Worm (Caenorhabditis elegans) whole organism, L2 larva: ENCODE measurements around the gene Y39A1A.20.

Experiments used
- C34F6.9 ChIP-seq: fragments of 150-350 bp; optimal IDR thresholded peaks from 2 replicates; lab custom pipeline; 2014; ENCODE audit warnings: missing biosample characterization, missing genetic modification characterization
- F13H6.1 ChIP-seq: sonication (generic microtip); optimal IDR thresholded peaks from 2 replicates; lab custom pipeline; 2016; ENCODE audit warnings: missing genetic modification characterization, missing compliant biosample characterization
- R02D3.7 ChIP-seq: fragments of 150-350 bp; optimal IDR thresholded peaks from 2 replicates; lab custom pipeline; 2014; ENCODE audit warnings: missing biosample characterization, missing genetic modification characterization
- Y55F3AM.14 ChIP-seq: fragments of 200-800 bp; sonication (Bioruptor generic); optimal IDR thresholded peaks from 2 replicates; lab custom pipeline; 2018; ENCODE audit warnings: mild to moderate bottlenecking, missing genetic modification characterization, missing compliant biosample characterization
- ZK546.5 ChIP-seq: sonication (generic microtip); optimal IDR thresholded peaks from 2 replicates; lab custom pipeline; 2017; ENCODE audit warnings: missing biosample characterization, missing genetic modification characterization
- alr-1 ChIP-seq: fragments of 150-350 bp; optimal IDR thresholded peaks from 2 replicates; lab custom pipeline; 2014; ENCODE audit warnings: missing biosample characterization, missing genetic modification characterization
- ama-1 ChIP-seq: fragments of 150-350 bp; optimal IDR thresholded peaks from 2 replicates; lab custom pipeline; 2018; ENCODE audit warnings: inconsistent platforms
- ceh-16 ChIP-seq: fragments of 150-350 bp; optimal IDR thresholded peaks from 2 replicates; lab custom pipeline; 2014; ENCODE audit warnings: missing biosample characterization, missing genetic modification characterization
- ceh-82 ChIP-seq: fragments of 150-350 bp; optimal IDR thresholded peaks from 2 replicates; lab custom pipeline; 2014; ENCODE audit warnings: missing biosample characterization, missing genetic modification characterization
- crh-2 ChIP-seq: sonication (generic microtip); optimal IDR thresholded peaks from 2 replicates; lab custom pipeline; 2017; ENCODE audit warnings: missing biosample characterization, missing genetic modification characterization
- egl-27 ChIP-seq: sonication (generic microtip); optimal IDR thresholded peaks from 3 replicates; lab custom pipeline; 2017; ENCODE audit warnings: missing biosample characterization, missing genetic modification reagents, missing genetic modification characterization
- elt-1 ChIP-seq: fragments of 150-350 bp; optimal IDR thresholded peaks from 2 replicates; lab custom pipeline; 2014; ENCODE audit warnings: missing biosample characterization, missing genetic modification characterization
- elt-3 ChIP-seq: sonication (generic microtip); optimal IDR thresholded peaks from 2 replicates; lab custom pipeline; 2017; ENCODE audit warnings: missing biosample characterization, missing genetic modification characterization
- fos-1 ChIP-seq: fragments of 150-350 bp; optimal IDR thresholded peaks from 2 replicates; lab custom pipeline; 2014; ENCODE audit warnings: missing biosample characterization, missing genetic modification characterization
- lin-11 ChIP-seq: fragments of 150-350 bp; sonication (generic microtip); optimal IDR thresholded peaks from 2 replicates; lab custom pipeline; 2014; ENCODE audit warnings: missing biosample characterization, missing genetic modification characterization, inconsistent platforms, mixed read lengths
- lin-13 ChIP-seq: fragments of 150-350 bp; optimal IDR thresholded peaks from 2 replicates; lab custom pipeline; 2014; ENCODE audit warnings: missing biosample characterization, missing genetic modification reagents, missing genetic modification characterization
- lin-39 ChIP-seq: fragments of 150-350 bp; optimal IDR thresholded peaks from 2 replicates; lab custom pipeline; 2014; ENCODE audit warnings: missing biosample characterization, missing genetic modification reagents, missing genetic modification characterization
- lsy-2 ChIP-seq, 2 experiments: fragments of 150-350 bp in 1 of 2; sonication (generic microtip) in 1 of 2; optimal IDR thresholded peaks; 2 replicates each; lab custom pipeline; 2014 to 2017; ENCODE audit warnings: missing biosample characterization in 2 of 2, missing genetic modification characterization in 2 of 2
- mab-5 ChIP-seq: fragments of 150-350 bp; optimal IDR thresholded peaks from 2 replicates; lab custom pipeline; 2014; ENCODE audit warnings: missing biosample characterization, missing genetic modification characterization
- mbf-1 ChIP-seq: sonication (generic microtip); optimal IDR thresholded peaks from 2 replicates; lab custom pipeline; 2017; ENCODE audit warnings: missing biosample characterization, missing genetic modification characterization
- mdl-1 ChIP-seq, 2 experiments: fragments of 150-350 bp in 1 of 2; sonication (generic microtip) in 1 of 2; optimal IDR thresholded peaks; 2 replicates each; lab custom pipeline; 2017; ENCODE audit warnings: missing biosample characterization in 2 of 2, missing genetic modification characterization in 2 of 2
- nhr-10 ChIP-seq: sonication (generic microtip); optimal IDR thresholded peaks from 2 replicates; lab custom pipeline; 2017; ENCODE audit warnings: missing biosample characterization, missing genetic modification characterization
- nhr-11 ChIP-seq: fragments of 150-350 bp; optimal IDR thresholded peaks from 2 replicates; lab custom pipeline; 2014; ENCODE audit warnings: missing biosample characterization, missing genetic modification characterization
- nhr-12 ChIP-seq: fragments of 150-350 bp; optimal IDR thresholded peaks from 2 replicates; lab custom pipeline; 2014; ENCODE audit warnings: missing biosample characterization, missing genetic modification characterization
- nhr-129 ChIP-seq: fragments of 150-350 bp; optimal IDR thresholded peaks from 2 replicates; lab custom pipeline; 2014; ENCODE audit warnings: missing biosample characterization, missing genetic modification characterization
- nhr-21 ChIP-seq: fragments of 150-350 bp; optimal IDR thresholded peaks from 2 replicates; lab custom pipeline; 2014; ENCODE audit warnings: missing biosample characterization, missing genetic modification characterization
- nhr-23 ChIP-seq: fragments of 150-350 bp; optimal IDR thresholded peaks from 2 replicates; lab custom pipeline; 2014; ENCODE audit warnings: missing biosample characterization, missing genetic modification reagents, missing genetic modification characterization
- nhr-237 ChIP-seq: fragments of 150-350 bp; optimal IDR thresholded peaks from 2 replicates; lab custom pipeline; 2014; ENCODE audit warnings: missing biosample characterization, missing genetic modification characterization
- nhr-25 ChIP-seq: fragments of 150-350 bp; sonication (generic microtip); optimal IDR thresholded peaks from 3 replicates; lab custom pipeline; 2014; ENCODE audit warnings: missing biosample characterization, missing genetic modification characterization
- nhr-6 ChIP-seq: fragments of 150-350 bp; optimal IDR thresholded peaks from 2 replicates; lab custom pipeline; 2014; ENCODE audit warnings: missing biosample characterization, missing genetic modification characterization
- nhr-77 ChIP-seq: fragments of 150-350 bp; optimal IDR thresholded peaks from 2 replicates; lab custom pipeline; 2014; ENCODE audit warnings: missing biosample characterization, missing genetic modification characterization
- peb-1 ChIP-seq: fragments of 150-350 bp; optimal IDR thresholded peaks from 2 replicates; lab custom pipeline; 2014; ENCODE audit warnings: missing biosample characterization, missing genetic modification characterization
- skn-1 ChIP-seq: sonication (generic microtip); optimal IDR thresholded peaks from 2 replicates; lab custom pipeline; 2017; ENCODE audit warnings: missing biosample characterization, missing genetic modification characterization
- sma-3 ChIP-seq: sonication (generic microtip); optimal IDR thresholded peaks from 2 replicates; lab custom pipeline; 2016; ENCODE audit warnings: missing genetic modification reagents, missing genetic modification characterization, missing compliant biosample characterization
- sma-9 ChIP-seq, 2 experiments: fragments of 150-350 bp in 1 of 2; sonication (generic microtip) in 1 of 2; optimal IDR thresholded peaks; 2 replicates each; lab custom pipeline; 2014 to 2016; ENCODE audit warnings: missing genetic modification characterization in 2 of 2, mild to moderate bottlenecking in 1 of 2, missing biosample characterization in 1 of 2, missing compliant biosample characterization in 1 of 2, missing genetic modification reagents in 1 of 2, moderate library complexity in 1 of 2
- unc-39 ChIP-seq: fragments of 150-350 bp; optimal IDR thresholded peaks from 2 replicates; lab custom pipeline; 2014; ENCODE audit warnings: missing biosample characterization, missing genetic modification characterization
- unc-55 ChIP-seq: fragments of 150-350 bp; sonication (generic microtip); optimal IDR thresholded peaks from 3 replicates; lab custom pipeline; 2014; ENCODE audit warnings: missing biosample characterization, missing genetic modification reagents, missing genetic modification characterization
- unc-62 ChIP-seq: fragments of 150-350 bp; optimal IDR thresholded peaks from 2 replicates; lab custom pipeline; 2014; ENCODE audit warnings: missing biosample characterization, missing genetic modification reagents, missing genetic modification characterization
- ztf-1 ChIP-seq: fragments of 200-800 bp; sonication (Bioruptor generic); conservative IDR thresholded peaks from 2 replicates; pipeline ENCODE4 v1.3.6; 2022; ENCODE audit warnings: missing genetic modification characterization, missing compliant biosample characterization
- ztf-11 ChIP-seq: sonication (generic microtip); optimal IDR thresholded peaks from 2 replicates; lab custom pipeline; 2017; ENCODE audit warnings: missing biosample characterization, missing genetic modification characterization

Y39A1A.20 gene

DNA sequence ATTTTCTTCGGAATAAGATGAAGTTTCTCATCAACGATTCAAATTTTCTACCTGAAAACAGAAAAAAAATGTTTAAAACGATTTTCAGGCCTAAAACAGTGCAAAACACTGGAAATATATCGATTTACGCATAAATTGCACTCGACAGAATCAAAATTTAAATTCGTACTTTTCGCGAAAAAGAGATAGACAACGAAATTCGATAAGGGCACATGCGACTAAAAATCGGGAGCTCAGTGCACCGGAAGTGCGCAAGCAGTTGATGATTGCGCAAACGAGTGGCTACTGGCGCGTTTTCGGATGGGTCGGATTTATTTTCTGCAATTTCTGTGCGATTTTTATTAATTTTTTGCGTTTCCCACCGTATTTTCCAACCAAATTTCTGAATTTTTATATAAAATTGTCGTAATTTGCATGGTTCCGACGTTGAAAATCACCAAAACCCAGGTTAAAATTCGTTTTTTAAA is 6.6 kb upstream of the Y39A1A.20 start, which contains the start of the genes Y39A1A.21 and Y39A1A.22 (continued):
- peak; percentile 46 for TF ChIP-seq R02D3.7
- no peak for TF ChIP-seq alr-1 (tag; lab: Kevin White, UChicago)
- peak; percentile 67 for TF ChIP-seq nhr-25 (tag; lab: Kevin White, UChicago)
- TF ChIP-seq mbf-1: no peak

DNA sequence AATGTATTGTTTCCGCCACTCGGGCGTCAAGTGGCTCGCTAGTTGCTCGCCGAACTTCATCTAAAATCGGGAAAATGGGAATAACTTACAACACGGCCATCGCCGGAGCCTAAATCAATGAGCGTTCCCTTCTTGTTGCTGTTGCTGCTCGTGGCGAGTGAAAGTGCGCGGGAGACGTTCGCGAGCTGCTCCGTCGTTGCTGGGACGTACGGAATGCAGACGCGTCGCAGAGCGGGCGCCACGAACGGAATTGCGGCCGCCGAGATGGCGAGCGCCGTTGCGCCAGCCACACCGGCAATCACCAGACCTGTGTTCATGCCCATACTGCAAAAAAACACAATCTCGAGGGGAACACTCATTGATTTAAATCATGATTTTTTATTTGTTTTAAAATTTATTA is 6.1 kb upstream of the Y39A1A.20 start:
- TF ChIP-seq sma-9 (GFP tag; optimal IDR thresholded peaks at IDR 0.05; lab: Kevin White, UChicago): no peak
- no peak for TF ChIP-seq sma-9 (tag; optimal IDR thresholded peaks at IDR 0.05; lab: Kevin White, UChicago)
- no peak for TF ChIP-seq lin-11
- no peak for TF ChIP-seq nhr-6 (tag; lab: Kevin White, UChicago)
- no peak for TF ChIP-seq nhr-237 (tag; lab: Kevin White, UChicago)
- TF ChIP-seq ZK546.5: no peak
- no peak for TF ChIP-seq nhr-129 (tag; lab: Kevin White, UChicago)

DNA sequence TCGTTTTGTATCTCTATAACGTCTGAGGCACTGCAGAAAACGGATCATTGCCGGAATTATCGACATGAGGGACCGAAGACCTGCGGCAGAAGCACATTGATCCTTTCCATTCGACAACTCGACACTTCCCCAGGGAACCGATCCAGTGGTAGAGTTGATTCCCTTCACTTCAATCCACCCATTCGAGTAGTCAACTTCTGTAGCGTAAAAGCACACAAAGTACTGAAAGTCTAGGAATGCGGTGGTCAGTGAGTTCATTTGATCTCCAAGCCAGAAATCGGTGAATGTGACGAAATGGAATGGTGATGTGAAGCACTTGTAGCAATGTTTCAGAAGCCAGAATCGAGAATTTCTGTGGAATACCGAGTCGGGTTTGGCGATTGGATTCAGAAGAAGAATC is 4.1 kb upstream of the Y39A1A.20 start:
- TF ChIP-seq lin-13 (no peak), nhr-10 (no peak), skn-1 (tag; lab: Kevin White, UChicago) (no peak), unc-62 (GFP tag; lab: Kevin White, UChicago) (no peak), nhr-12 (tag; lab: Kevin White, UChicago) (no peak), lsy-2 (tag; optimal IDR thresholded peaks at IDR 0.05; lab: Kevin White, UChicago) (no peak), ama-1 (lab: Kevin White, UChicago) (no peak), ceh-82 (tag; lab: Kevin White, UChicago) (no peak)

DNA sequence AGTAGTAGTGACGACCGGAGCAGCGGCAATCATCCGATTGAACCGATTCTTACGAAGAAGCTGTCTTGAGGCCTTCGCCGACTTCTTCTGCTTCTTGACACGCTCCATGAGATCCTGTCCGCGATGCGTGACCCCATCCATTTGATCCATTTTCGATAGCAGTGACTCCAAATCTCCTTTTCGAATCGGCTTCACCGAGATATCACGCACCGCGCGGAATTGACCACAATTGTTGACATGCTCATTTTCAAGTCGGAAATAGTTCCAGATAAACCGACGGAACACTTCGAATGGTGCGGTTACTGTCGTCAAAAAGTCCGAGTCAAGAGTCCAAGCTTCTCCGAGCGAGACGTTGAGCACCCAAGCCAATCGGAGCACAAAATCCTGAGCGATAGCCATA is 3.5 kb upstream of the Y39A1A.20 start:
- TF ChIP-seq elt-3 (tag; lab: Kevin White, UChicago) (no peak), unc-55 (GFP tag; lab: Kevin White, UChicago) (no peak), F13H6.1 (no peak), ceh-16 (tag; lab: Kevin White, UChicago) (no peak), nhr-77 (tag; lab: Kevin White, UChicago) (no peak), ztf-1 (GFP tag; lab: Robert Waterston, UW) (no peak)

DNA sequence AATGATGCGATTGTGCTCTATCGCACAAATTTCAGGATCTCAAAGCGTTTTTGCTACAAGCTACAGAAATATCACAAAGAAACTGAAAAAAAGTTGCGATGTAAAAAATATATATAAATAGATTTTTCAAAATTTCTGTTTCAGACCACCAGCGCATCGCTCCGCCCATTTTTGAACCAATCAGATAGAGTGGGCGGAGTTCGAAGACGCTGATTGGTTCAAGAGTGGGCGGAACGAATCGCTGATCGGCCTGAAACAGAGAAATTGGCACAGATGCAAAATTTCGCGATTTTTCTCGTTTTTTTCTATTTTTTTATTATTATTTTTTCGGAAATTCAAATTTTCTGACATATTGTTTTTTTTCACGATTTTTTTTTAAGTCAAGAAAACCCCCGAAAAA is 2.4 kb upstream of the Y39A1A.20 start:
- TF ChIP-seq nhr-77 (tag; lab: Kevin White, UChicago) (no peak), elt-1 (no peak), ztf-11 (tag; lab: Kevin White, UChicago) (no peak), crh-2 (tag; lab: Kevin White, UChicago) (no peak), alr-1 (tag; lab: Kevin White, UChicago) (no peak), C34F6.9 (tag; lab: Kevin White, UChicago) (no peak), mbf-1 (no peak), mab-5 (no peak), nhr-10 (no peak), nhr-25 (tag; lab: Kevin White, UChicago) (no peak), peb-1 (no peak), lsy-2 (tag; optimal IDR thresholded peaks at IDR 0.05; lab: Kevin White, UChicago) (no peak), ZK546.5 (no peak), ama-1 (lab: Kevin White, UChicago) (no peak), egl-27 (tag; lab: Kevin White, UChicago) (no peak)

DNA sequence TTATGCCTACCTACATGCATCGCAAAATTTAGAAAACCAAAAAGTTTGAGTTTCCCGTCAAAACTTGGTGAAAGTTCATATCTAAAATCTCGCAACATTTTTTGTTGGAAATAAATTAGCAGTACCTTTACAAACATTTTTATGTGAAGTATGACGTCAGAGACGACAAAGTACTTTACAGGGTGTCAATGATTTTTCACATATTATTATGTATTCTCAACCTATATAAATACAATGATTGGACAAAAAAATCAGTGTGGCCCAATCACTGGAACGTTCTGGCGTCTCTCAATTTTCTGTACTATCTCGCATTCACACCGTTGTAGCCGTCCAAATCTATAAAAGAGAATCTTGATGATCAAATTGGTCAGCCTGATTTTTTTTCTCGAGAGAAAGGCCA is 6.1 kb downstream of the Y39A1A.20 start, which contains the start of the genes Y39A1A.18 and fmo-3:
TSS of gene Y39A1A.18 (minus strand) at position 192 of the 400 bp plus-strand sequence.
TSS of gene fmo-3 (plus strand) at position 388 of the 400 bp plus-strand sequence.
- TF ChIP-seq lin-13 (no peak), sma-3 (GFP tag; lab: Kevin White, UChicago) (no peak), ceh-82 (tag; lab: Kevin White, UChicago) (no peak)

DNA sequence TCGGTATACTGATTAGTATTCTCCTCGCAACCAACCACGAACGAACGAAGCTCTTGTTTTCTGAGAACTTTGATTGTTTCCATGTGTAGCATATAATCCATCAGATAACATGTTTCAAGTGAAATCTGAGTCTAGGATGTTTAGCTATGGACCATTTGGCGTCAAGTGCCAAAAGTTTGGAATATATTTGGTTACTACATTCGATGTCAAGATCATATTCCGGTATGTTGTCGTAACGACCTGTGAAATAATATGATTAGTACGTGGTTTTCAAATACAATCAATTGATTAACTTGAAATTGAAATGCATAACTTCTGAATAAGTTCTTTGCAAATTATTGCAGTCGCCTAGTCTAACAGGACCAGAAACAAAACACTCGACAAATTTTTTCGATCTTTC is 9.3 kb downstream of the Y39A1A.20 start, which contains the start of gene Y39A1A.17:
TSS of gene Y39A1A.17 (minus strand) at position 101 of the 400 bp plus-strand sequence.
- TF ChIP-seq nhr-25 (tag; lab: Kevin White, UChicago) (no peak), fos-1 (tag; lab: Kevin White, UChicago) (no peak), unc-39 (tag; lab: Kevin White, UChicago) (no peak), nhr-21 (tag; lab: Kevin White, UChicago) (no peak), R02D3.7 (no peak), nhr-23 (no peak), Y55F3AM.14 (GFP tag; lab: Kevin White, UChicago) (no peak), skn-1 (tag; lab: Kevin White, UChicago) (no peak), lin-39 (tag; lab: Kevin White, UChicago) (no peak), ceh-16 (tag; lab: Kevin White, UChicago) (no peak), nhr-11 (tag; lab: Kevin White, UChicago) (no peak), mdl-1 (tag; optimal IDR thresholded peaks at IDR 0.05; lab: Kevin White, UChicago) (no peak), ztf-11 (tag; lab: Kevin White, UChicago) (no peak), elt-3 (tag; lab: Kevin White, UChicago) (no peak), nhr-10 (no peak), crh-2 (tag; lab: Kevin White, UChicago) (no peak), unc-62 (GFP tag; lab: Kevin White, UChicago) (no peak), elt-1 (no peak), ama-1 (lab: Kevin White, UChicago) (no peak), nhr-12 (tag; lab: Kevin White, UChicago) (no peak)
